Worm (Caenorhabditis elegans): ENCODE data around the gene F53G2.2.

The F53G2.2 gene

ce11 chrII:2478543-2478942 is 3.2 kb upstream of the F53G2.2 start, which contains the start of gene mnat-1:
Gene mnat-1 (minus strand): TSS chrII:2478643.
- TF ChIP-seq eyg-1 (tag; optimal IDR thresholded peaks at IDR 0.05) (no peak), K02D7.2 (tag; optimal IDR thresholded peaks at IDR 0.05) (no peak), dmd-4 (tag; optimal IDR thresholded peaks at IDR 0.05; ENCODE audit: borderline replicate concordance) (no peak), unc-55 (GFP tag; optimal IDR thresholded peaks at IDR 0.05) (no peak), elt-2 (tag; optimal IDR thresholded peaks at IDR 0.05) (no peak), ztf-16 (tag; optimal IDR thresholded peaks at IDR 0.05) (no peak), ahr-1 (tag; optimal IDR thresholded peaks at IDR 0.05) (no peak), dve-1 (tag; optimal IDR thresholded peaks at IDR 0.05) (no peak), C38D4.7 (GFP tag; optimal IDR thresholded peaks at IDR 0.05) (no peak), ceh-6 (GFP tag; optimal IDR thresholded peaks at IDR 0.05) (no peak), ama-1 (optimal IDR thresholded peaks at IDR 0.05) (no peak), ceh-19 (GFP tag; optimal IDR thresholded peaks at IDR 0.05) (no peak), hlh-6 (tag; optimal IDR thresholded peaks at IDR 0.05) (no peak)

ce11 chrII:2479047-2479446 is 2.7 kb upstream of the F53G2.2 start, which contains the start of gene F53G2.12:
Gene F53G2.12 (minus strand): TSS chrII:2479090.
- TF ChIP-seq K02D7.2 (tag; optimal IDR thresholded peaks at IDR 0.05) (no peak), hlh-8 (tag; optimal IDR thresholded peaks at IDR 0.05) (no peak), eyg-1 (tag; optimal IDR thresholded peaks at IDR 0.05) (no peak), C38D4.7 (GFP tag; optimal IDR thresholded peaks at IDR 0.05) (no peak), ceh-31 (tag; optimal IDR thresholded peaks at IDR 0.05) (no peak), zip-5 (tag; optimal IDR thresholded peaks at IDR 0.05) (no peak), madf-2 (tag; optimal IDR thresholded peaks at IDR 0.05) (no peak), fax-1 (tag; optimal IDR thresholded peaks at IDR 0.05) (no peak), Y22D7AL.16 (tag; optimal IDR thresholded peaks at IDR 0.05) (no peak), ceh-48 (tag; optimal IDR thresholded peaks at IDR 0.05) (no peak), ama-1 (optimal IDR thresholded peaks at IDR 0.05) (no peak), pax-1 (tag; optimal IDR thresholded peaks at IDR 0.05) (no peak), T23F11.4 (GFP tag; optimal IDR thresholded peaks at IDR 0.05) (no peak), elt-4 (tag; optimal IDR thresholded peaks at IDR 0.05) (no peak)

ce11 chrII:2480099-2480498 is 1.6 kb upstream of the F53G2.2 start, which contains the start of gene F53G2.3:
Gene F53G2.3 (plus strand): TSS chrII:2480399.
- TF ChIP-seq npax-4 (tag; optimal IDR thresholded peaks at IDR 0.05) (no peak), ceh-18 (tag; optimal IDR thresholded peaks at IDR 0.05) (no peak), ceh-34 (tag; optimal IDR thresholded peaks at IDR 0.05) (no peak), madf-2 (tag; optimal IDR thresholded peaks at IDR 0.05) (no peak), rnt-1 (tag; optimal IDR thresholded peaks at IDR 0.05) (no peak), elt-4 (tag; optimal IDR thresholded peaks at IDR 0.05) (no peak), sox-2 (GFP tag; IDR thresholded peaks at IDR 0.05) (no peak), pha-4 (tag; optimal IDR thresholded peaks at IDR 0.05) (no peak), hlh-30 (tag; optimal IDR thresholded peaks at IDR 0.05; ENCODE audit: insufficient read depth) (no peak), pros-1 (tag; optimal IDR thresholded peaks at IDR 0.05) (no peak), sox-4 (tag; optimal IDR thresholded peaks at IDR 0.05) (no peak), ama-1 (optimal IDR thresholded peaks at IDR 0.05) (no peak), tbx-7 (tag; optimal IDR thresholded peaks at IDR 0.05) (no peak), ceh-19 (GFP tag; optimal IDR thresholded peaks at IDR 0.05) (no peak), gmeb-2 (tag; optimal IDR thresholded peaks at IDR 0.05) (no peak), fkh-10 (GFP tag; optimal IDR thresholded peaks at IDR 0.05) (no peak), ceh-2 (tag; optimal IDR thresholded peaks at IDR 0.05) (no peak), ceh-45 (GFP tag; IDR thresholded peaks at IDR 0.05) (no peak), unc-55 (GFP tag; optimal IDR thresholded peaks at IDR 0.05) (no peak), pag-3 (tag; optimal IDR thresholded peaks at IDR 0.05; ENCODE audit: borderline replicate concordance) (no peak)

- no peak for TF ChIP-seq unc-42 (tag; optimal IDR thresholded peaks at IDR 0.05)
- no peak for TF ChIP-seq pha-2 (tag; optimal IDR thresholded peaks at IDR 0.05)
- no peak for TF ChIP-seq ceh-24 (tag; optimal IDR thresholded peaks at IDR 0.05)
- TF ChIP-seq elt-2 (tag; optimal IDR thresholded peaks at IDR 0.05): no peak
- TF ChIP-seq ttx-3 (tag; optimal IDR thresholded peaks at IDR 0.05): no peak
- no peak for TF ChIP-seq mec-3 (tag; optimal IDR thresholded peaks at IDR 0.05; ENCODE audit: borderline replicate concordance)
- TF ChIP-seq unc-3 (GFP tag; conservative IDR thresholded peaks at IDR 0.05): no peak
- TF ChIP-seq unc-3 (tag; optimal IDR thresholded peaks at IDR 0.05): no peak
- no peak for TF ChIP-seq F13H6.1 (tag; optimal IDR thresholded peaks at IDR 0.05)
These were observed 1.8 kb downstream of the F53G2.2 start, which contains the start of gene F53G2.13 for ce11 chrII:2483507-2483906. Gene F53G2.13 (plus strand): TSS chrII:2483807.
